Fruit fly (Drosophila melanogaster) whole organism, embryonic: ENCODE results near the gene Cul6.

Source experiments
- Adf1 ChIP-seq: fragments of 200-800 bp; sonication (Bioruptor generic); IDR thresholded peaks from 2 replicates; pipeline ENCODE4 v1.3.6; 2022; ENCODE audit warnings: missing biosample characterization, missing genetic modification characterization
- Asciz ChIP-seq: fragments of 200-800 bp; sonication (Bioruptor generic); optimal IDR thresholded peaks from 2 replicates; lab custom pipeline; 2017; ENCODE audit warnings: missing biosample characterization, mild to moderate bottlenecking, missing genetic modification characterization, missing genetic modification reagents
- Atf3 ChIP-seq: fragments of 200-800 bp; sonication (Bioruptor generic); optimal IDR thresholded peaks from 3 replicates; lab custom pipeline; 2016; ENCODE audit warnings: missing biosample characterization, missing genetic modification characterization
- B-H1 ChIP-seq: fragments of 200-800 bp; sonication (Bioruptor generic); IDR thresholded peaks from 3 replicates; pipeline ENCODE4 v1.3.6; 2022; ENCODE audit warnings: missing biosample characterization, missing genetic modification characterization
- BEAF-32 ChIP-seq: fragments of 200-800 bp; sonication (Bioruptor generic); optimal IDR thresholded peaks from 3 replicates; lab custom pipeline; 2017; ENCODE audit warnings: missing biosample characterization, missing genetic modification characterization, mild to moderate bottlenecking, moderate library complexity, missing genetic modification reagents
- CG10267 ChIP-seq: fragments of 200-800 bp; sonication (Bioruptor generic); optimal IDR thresholded peaks from 2 replicates; lab custom pipeline; 2018; ENCODE audit warnings: missing biosample characterization, mild to moderate bottlenecking, missing genetic modification characterization, moderate library complexity
- CG12155 ChIP-seq: fragments of 200-800 bp; sonication (Bioruptor generic); optimal IDR thresholded peaks from 3 replicates; lab custom pipeline; 2016; ENCODE audit warnings: missing biosample characterization, missing genetic modification characterization
- CG12659 ChIP-seq: fragments of 200-800 bp; sonication (Bioruptor generic); optimal IDR thresholded peaks from 3 replicates; lab custom pipeline; 2017; ENCODE audit warnings: mild to moderate bottlenecking, missing biosample characterization, missing genetic modification reagents, missing genetic modification characterization
- CG14014 ChIP-seq: fragments of 200-800 bp; sonication (Bioruptor generic); IDR thresholded peaks from 2 replicates; pipeline ENCODE4 v1.3.6; 2022; ENCODE audit warnings: missing biosample characterization, missing genetic modification characterization
- CG14050 ChIP-seq: fragments of 200-800 bp; sonication (Bioruptor generic); IDR thresholded peaks from 3 replicates; pipeline ENCODE4 v1.3.6; 2022; ENCODE audit warnings: missing biosample characterization, missing genetic modification characterization
- CG18011 ChIP-seq: fragments of 200-800 bp; sonication (Bioruptor generic); optimal IDR thresholded peaks from 2 replicates; lab custom pipeline; 2017; ENCODE audit warnings: missing biosample characterization, missing genetic modification characterization, mild to moderate bottlenecking, moderate library complexity, missing genotype
- CG18599 ChIP-seq: fragments of 200-800 bp; sonication (Bioruptor generic); optimal IDR thresholded peaks from 3 replicates; lab custom pipeline; 2017; ENCODE audit warnings: missing biosample characterization, missing genetic modification characterization, mild to moderate bottlenecking, moderate library complexity, missing genetic modification reagents
- CG2875 ChIP-seq: fragments of 200-800 bp; sonication (Bioruptor generic); optimal IDR thresholded peaks from 2 replicates; lab custom pipeline; 2017; ENCODE audit warnings: missing biosample characterization, mild to moderate bottlenecking, missing genetic modification characterization, missing genetic modification reagents
- CG34422 ChIP-seq: fragments of 200-800 bp; sonication (Bioruptor generic); IDR thresholded peaks from 3 replicates; pipeline ENCODE4 v1.3.6; 2022; ENCODE audit warnings: missing biosample characterization, missing genetic modification characterization
- CG4328 ChIP-seq: fragments of 200-800 bp; sonication (Bioruptor generic); optimal IDR thresholded peaks from 3 replicates; lab custom pipeline; 2017; ENCODE audit warnings: missing biosample characterization, missing genetic modification reagents, missing genetic modification characterization
- CG4854 ChIP-seq: fragments of 200-800 bp; sonication (Bioruptor generic); optimal IDR thresholded peaks from 2 replicates; lab custom pipeline; 2016; ENCODE audit warnings: missing biosample characterization, missing genetic modification characterization, inconsistent platforms
- CG6254 ChIP-seq: fragments of 200-800 bp; sonication (Bioruptor generic); optimal IDR thresholded peaks from 3 replicates; lab custom pipeline; 2017; ENCODE audit warnings: mild to moderate bottlenecking, missing biosample characterization, missing genetic modification reagents, missing genetic modification characterization
- CG6654 ChIP-seq: fragments of 200-800 bp; sonication (Bioruptor generic); optimal IDR thresholded peaks from 2 replicates; lab custom pipeline; 2017; ENCODE audit warnings: missing biosample characterization, mild to moderate bottlenecking, missing genetic modification characterization
- CG7987 ChIP-seq: fragments of 200-800 bp; sonication (Bioruptor generic); optimal IDR thresholded peaks from 2 replicates; lab custom pipeline; 2018; ENCODE audit warnings: missing biosample characterization, mild to moderate bottlenecking, missing genetic modification characterization, moderate library complexity
- CG8089 ChIP-seq: fragments of 200-800 bp; sonication (Bioruptor generic); optimal IDR thresholded peaks from 3 replicates; lab custom pipeline; 2016; ENCODE audit warnings: missing biosample characterization, missing genetic modification characterization
- CG8290 ChIP-seq, 3 experiments: fragments of 200-800 bp; sonication (Bioruptor generic); optimal IDR thresholded peaks; 2 replicates each; lab custom pipeline; 2016 to 2019; ENCODE audit warnings: missing biosample characterization in 3 of 3, missing genetic modification characterization in 3 of 3, mild to moderate bottlenecking in 2 of 3, moderate library complexity in 1 of 3
- CG8924 ChIP-seq: fragments of 200-800 bp; optimal IDR thresholded peaks from 3 replicates; lab custom pipeline; 2019; ENCODE audit warnings: missing biosample characterization, mild to moderate bottlenecking, missing genetic modification characterization, moderate library complexity
- Doc3 ChIP-seq: fragments of 200-800 bp; sonication (Bioruptor generic); IDR thresholded peaks from 3 replicates; pipeline ENCODE4 v1.3.6; 2022; ENCODE audit warnings: missing biosample characterization, missing genetic modification characterization; ENCODE audit not compliant: partially characterized antibody
- Hand ChIP-seq: fragments of 200-800 bp; sonication (Bioruptor generic); optimal IDR thresholded peaks from 2 replicates; lab custom pipeline; 2017; ENCODE audit warnings: mild to moderate bottlenecking, missing biosample characterization, missing genetic modification reagents, missing genetic modification characterization
- Med ChIP-seq: fragments of 200-800 bp; sonication (Bioruptor generic); peaks from one replicate; lab custom pipeline; 2016; ENCODE audit warnings: missing biosample characterization, missing genetic modification characterization, mild to moderate bottlenecking, inconsistent platforms, moderate library complexity
- Pdp1 ChIP-seq, 2 experiments: fragments of 200-800 bp; sonication (Bioruptor generic); optimal IDR thresholded peaks; 3 replicates each; lab custom pipeline; 2016; ENCODE audit warnings: missing biosample characterization in 2 of 2, missing genetic modification characterization in 2 of 2, mild to moderate bottlenecking in 1 of 2, moderate library complexity in 1 of 2
- Rfx ChIP-seq: fragments of 200-800 bp; sonication (Bioruptor generic); IDR thresholded peaks from 2 replicates; pipeline ENCODE4 v1.3.6; 2022; ENCODE audit warnings: missing biosample characterization, missing genetic modification characterization
- Rx ChIP-seq: fragments of 200-800 bp; sonication (Bioruptor generic); IDR thresholded peaks from 2 replicates; pipeline ENCODE4 v1.3.6; 2022; ENCODE audit warnings: missing biosample characterization, missing genetic modification characterization
- Xbp1 ChIP-seq: fragments of 200-800 bp; sonication (Bioruptor generic); optimal IDR thresholded peaks from 3 replicates; lab custom pipeline; 2016; ENCODE audit warnings: missing biosample characterization, mild to moderate bottlenecking, missing genetic modification characterization
- chn ChIP-seq: fragments of 200-800 bp; sonication (Bioruptor generic); optimal IDR thresholded peaks from 2 replicates; lab custom pipeline; 2016; ENCODE audit warnings: missing biosample characterization, missing genetic modification characterization
- crc ChIP-seq: fragments of 200-800 bp; sonication (Bioruptor generic); optimal IDR thresholded peaks from 2 replicates; lab custom pipeline; 2016; ENCODE audit warnings: missing biosample characterization, missing genetic modification characterization
- cwo ChIP-seq: fragments of 200-800 bp; sonication (Bioruptor generic); optimal IDR thresholded peaks from 3 replicates; lab custom pipeline; 2017; ENCODE audit warnings: missing biosample characterization, missing genetic modification characterization, mild to moderate bottlenecking, moderate library complexity, missing genetic modification reagents
- disco-r ChIP-seq: fragments of 200-800 bp; sonication (Bioruptor generic); optimal IDR thresholded peaks from 2 replicates; lab custom pipeline; 2016; ENCODE audit warnings: missing biosample characterization, missing genetic modification characterization
- dm ChIP-seq: fragments of 200-800 bp; sonication (Bioruptor generic); optimal IDR thresholded peaks from 3 replicates; lab custom pipeline; 2016; ENCODE audit warnings: missing biosample characterization, missing genetic modification characterization
- eyg ChIP-seq: fragments of 200-800 bp; sonication (Bioruptor generic); optimal IDR thresholded peaks from 3 replicates; lab custom pipeline; 2016; ENCODE audit warnings: missing biosample characterization, missing genetic modification characterization
- fd102C ChIP-seq: fragments of 200-800 bp; sonication (Bioruptor generic); optimal IDR thresholded peaks from 2 replicates; lab custom pipeline; 2018; ENCODE audit warnings: missing biosample characterization, mild to moderate bottlenecking, missing genetic modification characterization, moderate library complexity
- fru ChIP-seq: fragments of >200 bp; optimal IDR thresholded peaks from 2 replicates; lab custom pipeline; 2017
- ftz-f1 ChIP-seq: fragments of 200-800 bp; sonication (Bioruptor generic); optimal IDR thresholded peaks from 2 replicates; lab custom pipeline; 2016; ENCODE audit warnings: missing biosample characterization, missing genetic modification characterization
- hkb ChIP-seq, 2 experiments: fragments of 200-800 bp in 1 of 2; fragments of >200 bp in 1 of 2; sonication (Bioruptor generic) in 1 of 2; IDR thresholded peaks in 1 of 2; optimal IDR thresholded peaks in 1 of 2; 2 replicates each; pipeline versions ENCODE4 v1.3.6 to Lab custom; 2017 to 2022; ENCODE audit warnings: missing biosample characterization in 1 of 2, missing genetic modification characterization in 1 of 2
- ind ChIP-seq: fragments of 200-800 bp; sonication (Bioruptor generic); optimal IDR thresholded peaks from 3 replicates; lab custom pipeline; 2016; ENCODE audit warnings: missing biosample characterization, missing genetic modification characterization
- kni ChIP-seq: fragments of 200-800 bp; sonication (Bioruptor generic); optimal IDR thresholded peaks from 3 replicates; lab custom pipeline; 2017; ENCODE audit warnings: mild to moderate bottlenecking, missing biosample characterization, missing genetic modification reagents, missing genetic modification characterization
- lab ChIP-seq: fragments of 200-800 bp; sonication (Bioruptor generic); optimal IDR thresholded peaks from 3 replicates; lab custom pipeline; 2017; ENCODE audit warnings: missing biosample characterization, missing genetic modification characterization, mild to moderate bottlenecking, moderate library complexity, missing genetic modification reagents
- nmo ChIP-seq: fragments of 200-800 bp; sonication (Bioruptor generic); optimal IDR thresholded peaks from 2 replicates; lab custom pipeline; 2018; ENCODE audit warnings: missing biosample characterization, mild to moderate bottlenecking, missing genetic modification characterization, moderate library complexity
- onecut ChIP-seq: fragments of 200-800 bp; sonication (Bioruptor generic); IDR thresholded peaks from 2 replicates; pipeline ENCODE4 v1.3.6; 2022; ENCODE audit warnings: missing biosample characterization, missing genetic modification characterization
- pb ChIP-seq: fragments of 200-800 bp; sonication (Bioruptor generic); optimal IDR thresholded peaks from 3 replicates; lab custom pipeline; 2016; ENCODE audit warnings: missing biosample characterization, missing genetic modification characterization
- sim ChIP-seq: fragments of 200-800 bp; sonication (Bioruptor generic); IDR thresholded peaks from 2 replicates; pipeline ENCODE4 v1.3.6; 2022; ENCODE audit warnings: missing biosample characterization, missing genetic modification characterization
- trem ChIP-seq: fragments of 200-800 bp; optimal IDR thresholded peaks from 3 replicates; lab custom pipeline; 2019; ENCODE audit warnings: missing biosample characterization, mild to moderate bottlenecking, missing genetic modification characterization, moderate library complexity

Gene Cul6

dm6 chr3L:13041292-13042067 is 30.0 kb upstream of the Cul6 start, which contains the start of gene RpS4:
Gene RpS4 (plus strand): TSS chr3L:13041756.
- TF ChIP-seq Hand (GFP tag; lab: Kevin White, UChicago) (peak; percentile 95), CG14014 (GFP tag; lab: Robert Waterston, UW) (peak; percentile 89), Doc3 (GFP tag; lab: Robert Waterston, UW) (no peak), chn (peak; percentile 79), Asciz (GFP tag; lab: Kevin White, UChicago) (peak; percentile 93), CG7987 (peak; percentile 99), CG18011 (GFP tag; lab: Kevin White, UChicago) (peak; percentile 98), Pdp1 (GFP tag; optimal IDR thresholded peaks at IDR 0.05; lab: Kevin White, UChicago) (peak; percentile 75 to 87), B-H1 (GFP tag; lab: Robert Waterston, UW) (peak; percentile 61), ftz-f1 (peak; percentile 65), pb (peak; percentile 92), trem (tag; lab: Kevin White, UChicago) (peak; percentile 66), CG6654 (GFP tag; lab: Kevin White, UChicago) (peak; percentile 61), CG6254 (GFP tag; lab: Kevin White, UChicago) (peak; percentile 88), CG8924 (peak; percentile 73), disco-r (GFP tag; lab: Kevin White, UChicago) (peak; percentile 84), fru (no peak), CG12155 (GFP tag; lab: Kevin White, UChicago) (peak; percentile 62), ind (GFP tag; lab: Kevin White, UChicago) (peak; percentile 70), crc (GFP tag; lab: Kevin White, UChicago) (peak; percentile 72), Xbp1 (GFP tag; lab: Kevin White, UChicago) (peak; percentile 82), eyg (GFP tag; lab: Kevin White, UChicago) (peak; percentile 92), hkb (optimal IDR thresholded peaks at IDR 0.05; lab: Kevin White, UChicago) (no peak), hkb (GFP tag; IDR thresholded peaks at IDR 0.05; lab: Robert Waterston, UW) (peak; percentile 86), fd102C (GFP tag; lab: Kevin White, UChicago) (peak; percentile 86), BEAF-32 (GFP tag; lab: Kevin White, UChicago) (peak; percentile 53), Rx (GFP tag; lab: Robert Waterston, UW) (peak; percentile 85), cwo (GFP tag; lab: Kevin White, UChicago) (peak; percentile 79), CG10267 (tag; lab: Kevin White, UChicago) (peak; percentile 80), CG4854 (peak; percentile 81), CG18599 (GFP tag; lab: Kevin White, UChicago) (peak; percentile 90), Atf3 (peak; percentile 75), CG34422 (peak; percentile 88), CG14050 (GFP tag; lab: Robert Waterston, UW) (peak; percentile 82), Adf1 (GFP tag; lab: Robert Waterston, UW) (peak; percentile 48; the same call in 1 of the 2 replicates), CG12659 (GFP tag; lab: Kevin White, UChicago) (peak; percentile 95), onecut (GFP tag; lab: Robert Waterston, UW) (peak; percentile 94), kni (GFP tag; lab: Kevin White, UChicago) (peak; percentile 91), Med (GFP tag; lab: Kevin White, UChicago) (peak; percentile 99), nmo (GFP tag; lab: Kevin White, UChicago) (peak; percentile 68), CG8089 (peak; percentile 80), CG2875 (GFP tag; lab: Kevin White, UChicago) (peak; percentile 94), lab (GFP tag; lab: Kevin White, UChicago) (peak; percentile 98), CG4328 (GFP tag; lab: Kevin White, UChicago) (peak; percentile 93), sim (GFP tag; lab: Robert Waterston, UW) (peak; percentile 83), Rfx (peak; percentile 93), dm (GFP tag; lab: Kevin White, UChicago) (peak; percentile 98), CG8290 (GFP tag; optimal IDR thresholded peaks at IDR 0.05; lab: Kevin White, UChicago) (peak; percentile 54), CG8290 (tag; optimal IDR thresholded peaks at IDR 0.05; lab: Kevin White, UChicago) (peak; percentile 92 to 98)
